Worm (Caenorhabditis elegans) whole organism, young adult: ENCODE results near the gene R09H3.3.
"Not testable (repeated sequence)": the region's sequence is repeated elsewhere in the genome, so short reads cannot be mapped to it uniquely, and the experiment has no call there.

Source experiments
- B0261.1 ChIP-seq: sonication (generic microtip); optimal IDR thresholded peaks from 2 replicates; lab custom pipeline; 2016; ENCODE audit warnings: mild to moderate bottlenecking, missing genetic modification characterization, moderate library complexity, missing compliant biosample characterization
- B0336.3 ChIP-seq: fragments of 200-800 bp; sonication (Bioruptor generic); IDR thresholded peaks from 2 replicates; pipeline ENCODE4 v1.3.6; 2022; ENCODE audit warnings: missing genetic modification characterization, missing compliant biosample characterization
- D2030.7 ChIP-seq: fragments of 200-800 bp; sonication (Bioruptor generic); IDR thresholded peaks from 2 replicates; pipeline ENCODE4 v1.3.6; 2022; ENCODE audit warnings: missing genetic modification reagents, missing genetic modification characterization, missing compliant biosample characterization
- F23B12.7 ChIP-seq: sonication (generic microtip); optimal IDR thresholded peaks from 2 replicates; lab custom pipeline; 2017; ENCODE audit warnings: missing genetic modification characterization, mild to moderate bottlenecking, missing compliant biosample characterization, antibody characterized with exemption, moderate library complexity; ENCODE audit not compliant: insufficient read depth
- F33H1.4 ChIP-seq: fragments of 200-800 bp; sonication (Bioruptor generic); IDR thresholded peaks from 2 replicates; pipeline ENCODE4 v1.3.6; 2022; ENCODE audit warnings: missing genetic modification reagents, missing genetic modification characterization, missing compliant biosample characterization
- F55B11.4 ChIP-seq: sonication (generic microtip); optimal IDR thresholded peaks from 2 replicates; lab custom pipeline; 2016; ENCODE audit warnings: missing compliant biosample characterization, missing genetic modification characterization, borderline replicate concordance; ENCODE audit not compliant: insufficient read depth
- T26A5.8 ChIP-seq: sonication (generic microtip); optimal IDR thresholded peaks from 2 replicates; lab custom pipeline; 2016; ENCODE audit warnings: missing genetic modification characterization, missing compliant biosample characterization
- Y53F4B.3 ChIP-seq: fragments of 200-800 bp; sonication (Bioruptor generic); IDR thresholded peaks from 2 replicates; pipeline ENCODE4 v1.3.6; 2022; ENCODE audit warnings: missing genetic modification reagents, missing genetic modification characterization, missing compliant biosample characterization
- Y67H2A.10 ChIP-seq: fragments of 200-800 bp; sonication (Bioruptor generic); conservative IDR thresholded peaks from 2 replicates; pipeline ENCODE4 v1.3.6; 2022; ENCODE audit warnings: missing genetic modification reagents, missing genetic modification characterization, missing compliant biosample characterization
- Y95B8A.8 ChIP-seq: fragments of 200-800 bp; sonication (Bioruptor generic); IDR thresholded peaks from 2 replicates; pipeline ENCODE4 v1.3.6; 2022; ENCODE audit warnings: missing genetic modification reagents, missing genetic modification characterization, missing compliant biosample characterization
- attf-3 ChIP-seq: fragments of 200-800 bp; sonication (Bioruptor generic); conservative IDR thresholded peaks from 2 replicates; pipeline ENCODE4 v1.3.6; 2022; ENCODE audit warnings: missing genetic modification reagents, missing genetic modification characterization, missing compliant biosample characterization
- ceh-100 ChIP-seq: fragments of 200-800 bp; sonication (Bioruptor generic); IDR thresholded peaks from 2 replicates; pipeline ENCODE4 v1.3.6; 2022; ENCODE audit warnings: missing genetic modification reagents, missing genetic modification characterization, missing compliant biosample characterization
- ceh-40 ChIP-seq: fragments of 200-800 bp; sonication (Bioruptor generic); IDR thresholded peaks from 2 replicates; pipeline ENCODE4 v1.3.6; 2022; ENCODE audit warnings: missing genetic modification characterization, missing compliant biosample characterization
- dpff-1 ChIP-seq: sonication (generic microtip); optimal IDR thresholded peaks from 2 replicates; lab custom pipeline; 2017; ENCODE audit warnings: mild to moderate bottlenecking, missing genetic modification characterization, missing compliant biosample characterization
- egl-44 ChIP-seq: fragments of 200-800 bp; sonication (Bioruptor generic); IDR thresholded peaks from 2 replicates; pipeline ENCODE4 v1.3.6; 2022; ENCODE audit warnings: missing genetic modification reagents, missing genetic modification characterization, missing compliant biosample characterization
- fkh-3 ChIP-seq: sonication (generic microtip); optimal IDR thresholded peaks from 2 replicates; lab custom pipeline; 2016; ENCODE audit warnings: mild to moderate bottlenecking, missing genetic modification characterization, missing compliant biosample characterization
- him-1 ChIP-seq: sonication (generic microtip); optimal IDR thresholded peaks from 2 replicates; lab custom pipeline; 2016; ENCODE audit warnings: missing genotype, missing genetic modification reagents, missing genetic modification characterization, missing compliant biosample characterization
- hmg-1.2 ChIP-seq: fragments of 200-800 bp; sonication (Bioruptor generic); IDR thresholded peaks from 2 replicates; pipeline ENCODE4 v1.3.6; 2022; ENCODE audit warnings: missing genetic modification reagents, missing genetic modification characterization, missing compliant biosample characterization
- hsf-1 ChIP-seq: fragments of 200-800 bp; sonication (Bioruptor generic); IDR thresholded peaks from 2 replicates; pipeline ENCODE4 v1.3.6; 2022; ENCODE audit warnings: missing genetic modification reagents, missing genetic modification characterization, missing compliant biosample characterization
- lin-26 ChIP-seq: fragments of 200-800 bp; sonication (Bioruptor generic); IDR thresholded peaks from 2 replicates; pipeline ENCODE4 v1.3.6; 2022; ENCODE audit warnings: missing genetic modification reagents, missing genetic modification characterization, missing compliant biosample characterization
- lin-35 ChIP-seq, 3 experiments: fragments of 150-350 bp in 2 of 3; sonication (generic microtip) in 1 of 3; optimal IDR thresholded peaks; 2 replicates each; lab custom pipeline; 2014 to 2018; ENCODE audit warnings: missing biosample characterization in 3 of 3, missing genetic modification characterization in 3 of 3, missing genetic modification reagents in 3 of 3
- lsl-1 ChIP-seq: fragments of 200-800 bp; sonication (Bioruptor generic); optimal IDR thresholded peaks from 2 replicates; lab custom pipeline; 2018; ENCODE audit warnings: mild to moderate bottlenecking, missing genetic modification characterization, moderate library complexity, missing compliant biosample characterization
- nfya-1 ChIP-seq: sonication (generic microtip); optimal IDR thresholded peaks from 2 replicates; lab custom pipeline; 2017; ENCODE audit warnings: antibody characterized with exemption, missing compliant biosample characterization, missing genetic modification characterization, borderline replicate concordance; ENCODE audit not compliant: insufficient read depth
- nhr-27 ChIP-seq: fragments of 200-800 bp; sonication (Bioruptor generic); optimal IDR thresholded peaks from 2 replicates; lab custom pipeline; 2018; ENCODE audit warnings: mild to moderate bottlenecking, missing genetic modification characterization, moderate library complexity, missing compliant biosample characterization
- nhr-80 ChIP-seq: sonication (generic microtip); optimal IDR thresholded peaks from 2 replicates; lab custom pipeline; 2016; ENCODE audit warnings: missing genetic modification characterization, missing compliant biosample characterization
- rpc-1 ChIP-seq, 2 experiments: fragments of 150-350 bp in 1 of 2; sonication (generic microtip) in 1 of 2; optimal IDR thresholded peaks; 2 replicates each; lab custom pipeline; 2014 to 2018; ENCODE audit warnings: missing biosample characterization in 1 of 2, missing genetic modification characterization in 1 of 2, missing genetic modification reagents in 1 of 2, missing genotype in 1 of 2
- sdz-38 ChIP-seq: sonication (generic microtip); optimal IDR thresholded peaks from 2 replicates; lab custom pipeline; 2016; ENCODE audit warnings: missing genotype, missing genetic modification characterization, missing compliant biosample characterization
- snpc-4 ChIP-seq, 5 experiments: fragments of 150-350 bp in 1 of 5; sonication (generic microtip) in 4 of 5; optimal IDR thresholded peaks; 2 replicates each; lab custom pipeline; 2014 to 2018; ENCODE audit warnings: missing genetic modification characterization in 5 of 5, missing biosample characterization in 3 of 5, antibody characterized with exemption in 2 of 5, mild to moderate bottlenecking in 2 of 5, missing compliant biosample characterization in 2 of 5, missing genotype in 2 of 5, moderate library complexity in 2 of 5, missing genetic modification reagents in 1 of 5
- unc-62 ChIP-seq: fragments of 150-350 bp; optimal IDR thresholded peaks from 2 replicates; lab custom pipeline; 2014; ENCODE audit warnings: missing biosample characterization, missing genetic modification reagents, missing genetic modification characterization
- zfh-2 ChIP-seq: fragments of 200-800 bp; sonication (Bioruptor generic); conservative IDR thresholded peaks from 2 replicates; pipeline ENCODE4 v1.3.6; 2022; ENCODE audit warnings: missing genetic modification reagents, missing genetic modification characterization, missing compliant biosample characterization
- zim-3 ChIP-seq: sonication (generic microtip); optimal IDR thresholded peaks from 2 replicates; lab custom pipeline; 2017; ENCODE audit warnings: mild to moderate bottlenecking, missing genetic modification characterization, moderate library complexity, missing compliant biosample characterization
- ztf-28 ChIP-seq: fragments of 200-800 bp; sonication (Bioruptor generic); IDR thresholded peaks from 2 replicates; pipeline ENCODE4 v1.3.6; 2022; ENCODE audit warnings: missing genetic modification reagents, missing genetic modification characterization, missing compliant biosample characterization
- ztf-3 ChIP-seq: fragments of 200-800 bp; sonication (Bioruptor generic); optimal IDR thresholded peaks from 2 replicates; lab custom pipeline; 2018; ENCODE audit warnings: mild to moderate bottlenecking, missing genetic modification characterization, missing compliant biosample characterization
- ztf-6 ChIP-seq: fragments of 200-800 bp; sonication (Bioruptor generic); IDR thresholded peaks from 2 replicates; pipeline ENCODE4 v1.3.6; 2022; ENCODE audit warnings: missing genetic modification reagents, missing genetic modification characterization, missing compliant biosample characterization

R09H3.3 gene

ce11 chrX:1698476-1698875 lies 29.8 kb upstream of the R09H3.3 start (continued):
- TF ChIP-seq zim-3 (tag; lab: Kevin White, UChicago) (no peak), hsf-1 (GFP tag; lab: Robert Waterston, UW) (no peak), rpc-1 (optimal IDR thresholded peaks at IDR 0.05; lab: Kevin White, UChicago) (peak; percentile 19), rpc-1 (tag; optimal IDR thresholded peaks at IDR 0.05; lab: Kevin White, UChicago) (peak; percentile 73), nfya-1 (no peak), unc-62 (GFP tag; lab: Kevin White, UChicago) (no peak), F55B11.4 (tag; lab: Kevin White, UChicago) (no peak), ceh-40 (no peak), fkh-3 (tag; lab: Kevin White, UChicago) (no peak), dpff-1 (tag; lab: Kevin White, UChicago) (no peak), B0261.1 (tag; lab: Kevin White, UChicago) (peak; percentile 51), Y67H2A.10 (GFP tag; lab: Robert Waterston, UW) (no peak), nhr-27 (tag; lab: Kevin White, UChicago) (no peak), ztf-3 (GFP tag; lab: Kevin White, UChicago) (no peak), lin-26 (GFP tag; lab: Robert Waterston, UW) (no peak), F23B12.7 (tag; lab: Kevin White, UChicago) (no peak), sdz-38 (tag; lab: Kevin White, UChicago) (no peak), him-1 (tag; lab: Kevin White, UChicago) (peak; percentile 64), attf-3 (GFP tag; lab: Robert Waterston, UW) (no peak), snpc-4 (GFP tag; optimal IDR thresholded peaks at IDR 0.05; lab: Kevin White, UChicago) (no peak), snpc-4 (tag; optimal IDR thresholded peaks at IDR 0.05; lab: Kevin White, UChicago) (no peak), Y53F4B.3 (GFP tag; lab: Robert Waterston, UW) (no peak), nhr-80 (no peak), B0336.3 (GFP tag; lab: Robert Waterston, UW) (no peak), hmg-1.2 (GFP tag; lab: Robert Waterston, UW) (no peak), ceh-100 (GFP tag; lab: Robert Waterston, UW) (no peak), lin-35 (GFP tag; optimal IDR thresholded peaks at IDR 0.05; lab: Kevin White, UChicago) (no peak), D2030.7 (GFP tag; lab: Robert Waterston, UW) (peak; percentile 36; the same call in 1 of the 2 replicates), zfh-2 (GFP tag; lab: Robert Waterston, UW) (peak; percentile 33; the same call in 1 of the 2 replicates), T26A5.8 (tag; lab: Kevin White, UChicago) (no peak), F33H1.4 (GFP tag; lab: Robert Waterston, UW) (no peak), egl-44 (no peak)

- not testable (repeated sequence) for TF ChIP-seq Y95B8A.8 (GFP tag; lab: Robert Waterston, UW); ztf-28 (GFP tag; lab: Robert Waterston, UW); F23B12.7 (tag; lab: Kevin White, UChicago)
- TF ChIP-seq, all 124 proteins: peak for 0; not testable (repeated sequence) for 124
These were observed 28.2 kb upstream of the R09H3.3 start, which contains the start of gene C36C9.4 for ce11 chrX:1696879-1697278. TSS of gene C36C9.4 (minus strand) at chrX:1696979.

ce11 chrX:1690894-1691293 lies 22.2 kb upstream of the R09H3.3 start, which contains the start of gene C36C9.6:
TSS of gene C36C9.6 (minus strand) at chrX:1690994.
- TF ChIP-seq ztf-3 (GFP tag; lab: Kevin White, UChicago); ztf-6 (GFP tag; lab: Robert Waterston, UW); lsl-1 (GFP tag; lab: Kevin White, UChicago): not testable (repeated sequence)
